Fruit fly (Drosophila melanogaster): ENCODE results near the gene CG31140.

Gene CG31140

DNA sequence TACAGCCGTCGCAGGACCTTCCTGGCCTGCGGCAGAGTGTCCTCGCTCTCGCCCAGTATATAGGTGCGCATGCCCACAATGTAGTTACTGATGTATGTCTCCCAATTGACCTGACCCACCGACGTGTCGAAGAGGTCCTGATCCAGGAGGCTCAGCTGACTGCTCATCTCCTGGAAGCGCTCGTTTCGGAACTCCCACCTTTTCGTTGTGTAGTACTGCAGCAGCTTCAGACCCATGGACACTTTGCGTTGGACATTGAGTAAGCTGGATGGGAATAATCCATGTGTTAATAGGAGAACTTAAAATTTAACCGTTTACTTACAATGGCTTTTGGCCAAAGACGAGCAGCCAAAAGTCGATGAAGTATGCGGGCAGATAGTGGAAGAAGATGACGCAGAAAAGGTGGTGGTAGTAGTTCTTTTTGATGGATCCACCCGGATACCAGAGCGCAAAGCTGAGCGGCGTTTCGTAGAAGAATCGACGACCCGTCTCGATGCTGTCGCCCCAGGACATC lies 19.1 kb upstream of the CG31140 start:
- TF ChIP-seq cg (GFP tag; optimal IDR thresholded peaks at IDR 0.05), result no peak
- no peak for TF ChIP-seq CG10274 (GFP tag; optimal IDR thresholded peaks at IDR 0.05)
- TF ChIP-seq Ets65A (GFP tag), result peak; percentile 92
- no peak for TF ChIP-seq ro (GFP tag; IDR thresholded peaks at IDR 0.05)
- no peak for TF ChIP-seq Optix (GFP tag; IDR thresholded peaks at IDR 0.05)
- no peak for TF ChIP-seq fu2 (GFP tag; optimal IDR thresholded peaks at IDR 0.05)
- TF ChIP-seq pnt (GFP tag; optimal IDR thresholded peaks at IDR 0.05), result peak; percentile 25
- TF ChIP-seq gsb (GFP tag; IDR thresholded peaks at IDR 0.05), result no peak
- TF ChIP-seq CG6854 (GFP tag; optimal IDR thresholded peaks at IDR 0.05), result peak; percentile 29
- TF ChIP-seq cato (GFP tag; optimal IDR thresholded peaks at IDR 0.05; ENCODE audit: borderline replicate concordance), result no peak
- no peak for TF ChIP-seq sug (tag; optimal IDR thresholded peaks at IDR 0.05)
- TF ChIP-seq eve (GFP tag; optimal IDR thresholded peaks at IDR 0.05), result peak in 1 of 2 experiments; percentile 5
- TF ChIP-seq CG13296 (GFP tag; optimal IDR thresholded peaks at IDR 0.05), result no peak
- no peak for TF ChIP-seq hbn (GFP tag; IDR thresholded peaks at IDR 0.05; ENCODE audit: partially characterized antibody)
- no peak for TF ChIP-seq CG4820 (GFP tag; optimal IDR thresholded peaks at IDR 0.05)
- 0 out of 2 replicates have a peak, but pooled peaks have one; percentile 9 for TF ChIP-seq Oaz (GFP tag; IDR thresholded peaks at IDR 0.05)
- peak; percentile 50 for TF ChIP-seq Med (GFP tag)
- TF ChIP-seq CG10366 (GFP tag; IDR thresholded peaks at IDR 0.05), result no peak
- TF ChIP-seq CG5953 (GFP tag; IDR thresholded peaks at IDR 0.05), result 0 out of 2 replicates have a peak, but pooled peaks have one; percentile 37

DNA sequence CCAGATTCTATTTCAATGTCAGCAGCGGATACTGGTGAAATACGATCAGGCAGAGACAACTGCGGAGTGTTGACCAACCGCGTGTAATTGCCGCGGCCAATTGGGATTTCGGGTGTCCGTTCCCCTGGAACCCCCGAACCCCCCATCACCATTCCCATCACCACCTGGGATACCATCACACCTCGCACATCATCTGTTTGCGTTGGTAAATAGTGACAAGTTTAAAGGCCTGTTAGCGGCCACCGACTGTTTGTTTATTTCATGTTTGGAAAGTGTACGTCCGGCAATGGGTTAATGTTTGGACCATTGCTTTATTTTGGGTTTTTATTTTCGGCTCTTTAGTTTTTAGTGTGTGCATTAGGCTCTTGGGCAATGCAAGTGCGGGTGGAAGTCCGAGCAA lies 16.0 kb upstream of the CG31140 start:
- TF ChIP-seq CG11504 (tag; optimal IDR thresholded peaks at IDR 0.05), result no peak
- peak; percentile 2 for TF ChIP-seq CoRest (tag; optimal IDR thresholded peaks at IDR 0.05)
- no peak for TF ChIP-seq Bteb2 (GFP tag; optimal IDR thresholded peaks at IDR 0.05)
- TF ChIP-seq p53 (GFP tag; optimal IDR thresholded peaks at IDR 0.05), result no peak
- peak in 1 of 2 experiments; percentile 22 for TF ChIP-seq bsh (GFP tag; optimal IDR thresholded peaks at IDR 0.05)
- TF ChIP-seq pita (GFP tag; optimal IDR thresholded peaks at IDR 0.05), result no peak
- TF ChIP-seq fru (optimal IDR thresholded peaks at IDR 0.05), result no peak
- no peak for TF ChIP-seq abd-A (tag; optimal IDR thresholded peaks at IDR 0.05)
- peak; percentile 66 for TF ChIP-seq CG12071 (GFP tag; optimal IDR thresholded peaks at IDR 0.05)
- TF ChIP-seq Dip3 (GFP tag; optimal IDR thresholded peaks at IDR 0.05), result no peak
- peak in 1 of 2 experiments; percentile 39 for TF ChIP-seq Hr78 (GFP tag; optimal IDR thresholded peaks at IDR 0.05)
- TF ChIP-seq ci (GFP tag; IDR thresholded peaks at IDR 0.05), result peak; percentile 71; the same call in 1 of the 3 replicates
- peak; percentile 31 for TF ChIP-seq CG13424 (tag; optimal IDR thresholded peaks at IDR 0.05)
- no peak for TF ChIP-seq esg (GFP tag; conservative IDR thresholded peaks at IDR 0.05)
- TF ChIP-seq CG14860 (GFP tag; IDR thresholded peaks at IDR 0.05; ENCODE audit: partially characterized antibody), result no peak
- TF ChIP-seq lab (GFP tag; optimal IDR thresholded peaks at IDR 0.05), result peak; percentile 32
- peak; percentile 36 for TF ChIP-seq CG12769 (tag; optimal IDR thresholded peaks at IDR 0.05)
- TF ChIP-seq CG1529 (GFP tag; optimal IDR thresholded peaks at IDR 0.05), result peak; percentile 34
- peak; percentile 47 for TF ChIP-seq CG17568 (GFP tag; optimal IDR thresholded peaks at IDR 0.05)
- peak; percentile 40; the same call in 1 of the 2 replicates for TF ChIP-seq CG11247 (GFP tag; IDR thresholded peaks at IDR 0.05)
- TF ChIP-seq ftz-f1 (GFP tag; optimal IDR thresholded peaks at IDR 0.05), result no peak
- TF ChIP-seq Atf3 (GFP tag; optimal IDR thresholded peaks at IDR 0.05), result no peak
- TF ChIP-seq caup (GFP tag; optimal IDR thresholded peaks at IDR 0.05; ENCODE audit: severe bottlenecking), result peak; percentile 9
- no peak for TF ChIP-seq her (GFP tag; optimal IDR thresholded peaks at IDR 0.05)
- TF ChIP-seq grn (GFP tag; optimal IDR thresholded peaks at IDR 0.05), result no peak
- TF ChIP-seq CG4707 (GFP tag; optimal IDR thresholded peaks at IDR 0.05), result peak; percentile 54
- no peak for TF ChIP-seq CG11560 (tag; IDR thresholded peaks at IDR 0.05)
- no peak for TF ChIP-seq sob (GFP tag; IDR thresholded peaks at IDR 0.05)
- TF ChIP-seq CG10209 (GFP tag; optimal IDR thresholded peaks at IDR 0.05), result peak; percentile 19
- TF ChIP-seq Blimp-1 (GFP tag; optimal IDR thresholded peaks at IDR 0.05), result peak; percentile 22
- no peak for TF ChIP-seq CG30431 (GFP tag; optimal IDR thresholded peaks at IDR 0.05)
- no peak for TF ChIP-seq TFAM (GFP tag; optimal IDR thresholded peaks at IDR 0.05)

Measured in whole organism, embryonic.